Fruit fly (Drosophila melanogaster) whole organism, embryonic: ENCODE data around the gene CG43345.
A peak's percentile ranks its signal among the peaks of the same experiment; 100 is the strongest.

ENCODE experiments used
- Abd-B ChIP-seq: fragments of 200-800 bp; sonication (Bioruptor generic); optimal IDR thresholded peaks from 2 replicates; lab custom pipeline; 2018; ENCODE audit warnings: missing biosample characterization, mild to moderate bottlenecking, missing genetic modification characterization, moderate library complexity
- Atf6 ChIP-seq: fragments of 200-800 bp; sonication (Bioruptor generic); IDR thresholded peaks from 2 replicates; pipeline ENCODE4 v1.3.6; 2022; ENCODE audit warnings: missing biosample characterization, missing genetic modification characterization
- Bteb2 ChIP-seq: fragments of 200-800 bp; sonication (Bioruptor generic); optimal IDR thresholded peaks from 2 replicates; lab custom pipeline; 2016; ENCODE audit warnings: missing biosample characterization, missing genetic modification characterization
- CG10209 ChIP-seq: fragments of 200-800 bp; sonication (Bioruptor generic); optimal IDR thresholded peaks from 3 replicates; lab custom pipeline; 2017; ENCODE audit warnings: missing biosample characterization, mild to moderate bottlenecking, missing genetic modification characterization, missing genetic modification reagents
- CG10431 ChIP-seq: fragments of 200-800 bp; sonication (Bioruptor generic); optimal IDR thresholded peaks from 3 replicates; lab custom pipeline; 2018; ENCODE audit warnings: missing biosample characterization, mild to moderate bottlenecking, missing genetic modification characterization
- CG12744 ChIP-seq: fragments of 200-800 bp; sonication (Bioruptor generic); optimal IDR thresholded peaks from 2 replicates; lab custom pipeline; 2016; ENCODE audit warnings: missing biosample characterization, missing genetic modification characterization
- CG13287 ChIP-seq: fragments of 200-800 bp; sonication (Bioruptor generic); IDR thresholded peaks from 2 replicates; pipeline ENCODE4 v1.3.6; 2022; ENCODE audit warnings: missing biosample characterization, missing genetic modification characterization; ENCODE audit not compliant: partially characterized antibody
- CG13624 ChIP-seq: fragments of 200-800 bp; sonication (Bioruptor generic); optimal IDR thresholded peaks from 2 replicates; lab custom pipeline; 2016; ENCODE audit warnings: missing biosample characterization, missing genetic modification characterization
- CG14050 ChIP-seq: fragments of 200-800 bp; sonication (Bioruptor generic); IDR thresholded peaks from 3 replicates; pipeline ENCODE4 v1.3.6; 2022; ENCODE audit warnings: missing biosample characterization, missing genetic modification characterization
- CG16815 ChIP-seq: fragments of 200-800 bp; sonication (Bioruptor generic); optimal IDR thresholded peaks from 3 replicates; lab custom pipeline; 2017; ENCODE audit warnings: missing biosample characterization, mild to moderate bottlenecking, missing genetic modification characterization
- CG17328 ChIP-seq: fragments of 200-800 bp; sonication (Bioruptor generic); IDR thresholded peaks from 2 replicates; pipeline ENCODE4 v1.3.6; 2022; ENCODE audit warnings: missing biosample characterization, missing genetic modification characterization
- CG17385 ChIP-seq: fragments of 200-800 bp; sonication (Bioruptor generic); optimal IDR thresholded peaks from 3 replicates; lab custom pipeline; 2018; ENCODE audit warnings: missing biosample characterization, mild to moderate bottlenecking, missing genetic modification characterization
- CG1792 ChIP-seq: fragments of 200-800 bp; sonication (Bioruptor generic); optimal IDR thresholded peaks from 2 replicates; lab custom pipeline; 2016; ENCODE audit warnings: missing biosample characterization, missing genetic modification characterization
- CG18011 ChIP-seq: fragments of 200-800 bp; sonication (Bioruptor generic); optimal IDR thresholded peaks from 2 replicates; lab custom pipeline; 2017; ENCODE audit warnings: missing biosample characterization, missing genetic modification characterization, mild to moderate bottlenecking, moderate library complexity, missing genotype
- CG18599 ChIP-seq: fragments of 200-800 bp; sonication (Bioruptor generic); optimal IDR thresholded peaks from 3 replicates; lab custom pipeline; 2017; ENCODE audit warnings: missing biosample characterization, missing genetic modification characterization, mild to moderate bottlenecking, moderate library complexity, missing genetic modification reagents
- CG3163 ChIP-seq: fragments of 200-800 bp; sonication (Bioruptor generic); optimal IDR thresholded peaks from 3 replicates; lab custom pipeline; 2016; ENCODE audit warnings: missing biosample characterization, missing genetic modification characterization
- CG3407 ChIP-seq: fragments of 200-800 bp; sonication (Bioruptor generic); optimal IDR thresholded peaks from 2 replicates; lab custom pipeline; 2018; ENCODE audit warnings: missing biosample characterization, mild to moderate bottlenecking, missing genetic modification characterization
- CG34224 ChIP-seq: fragments of 200-800 bp; sonication (Bioruptor generic); IDR thresholded peaks from 3 replicates; pipeline ENCODE4 v1.3.6; 2022; ENCODE audit warnings: missing biosample characterization, missing genetic modification characterization; ENCODE audit not compliant: partially characterized antibody
- CG4282 ChIP-seq: fragments of 200-800 bp; sonication (Bioruptor generic); optimal IDR thresholded peaks from 2 replicates; lab custom pipeline; 2016; ENCODE audit warnings: missing biosample characterization, missing genetic modification characterization
- CG7839 ChIP-seq: fragments of 200-800 bp; sonication (Bioruptor generic); optimal IDR thresholded peaks from 3 replicates; lab custom pipeline; 2018; ENCODE audit warnings: missing biosample characterization, mild to moderate bottlenecking, missing genetic modification characterization, moderate library complexity
- CG8924 ChIP-seq: fragments of 200-800 bp; optimal IDR thresholded peaks from 3 replicates; lab custom pipeline; 2019; ENCODE audit warnings: missing biosample characterization, mild to moderate bottlenecking, missing genetic modification characterization, moderate library complexity
- CG9727 ChIP-seq: fragments of 200-800 bp; sonication (Bioruptor generic); optimal IDR thresholded peaks from 3 replicates; lab custom pipeline; 2017; ENCODE audit warnings: missing biosample characterization, mild to moderate bottlenecking, missing genetic modification characterization
- CTCF ChIP-seq: fragments of 200-800 bp; sonication (Bioruptor generic); optimal IDR thresholded peaks from 2 replicates; lab custom pipeline; 2017; ENCODE audit warnings: missing biosample characterization, mild to moderate bottlenecking, missing genetic modification characterization, moderate library complexity
- D19A ChIP-seq: fragments of 200-800 bp; optimal IDR thresholded peaks from 3 replicates; lab custom pipeline; 2019; ENCODE audit warnings: missing biosample characterization, mild to moderate bottlenecking, missing genetic modification characterization, moderate library complexity
- ERR ChIP-seq: fragments of 200-800 bp; sonication (Bioruptor generic); optimal IDR thresholded peaks from 2 replicates; lab custom pipeline; 2016; ENCODE audit warnings: missing biosample characterization, missing genetic modification characterization
- Elba2 ChIP-seq: fragments of 200-800 bp; sonication (Bioruptor generic); optimal IDR thresholded peaks from 3 replicates; lab custom pipeline; 2016; ENCODE audit warnings: missing biosample characterization, missing genetic modification characterization
- HHEX ChIP-seq: fragments of 200-800 bp; sonication (Bioruptor generic); optimal IDR thresholded peaks from 3 replicates; lab custom pipeline; 2017; ENCODE audit warnings: missing biosample characterization, mild to moderate bottlenecking, missing genetic modification characterization, missing genetic modification reagents
- MTF-1 ChIP-seq: fragments of 200-800 bp; sonication (Bioruptor generic); optimal IDR thresholded peaks from 2 replicates; lab custom pipeline; 2018; ENCODE audit warnings: missing biosample characterization, mild to moderate bottlenecking, missing genetic modification characterization, borderline replicate concordance
- Mad ChIP-seq: fragments of 200-800 bp; sonication (Bioruptor generic); optimal IDR thresholded peaks from 2 replicates; lab custom pipeline; 2016; ENCODE audit warnings: missing biosample characterization, missing genetic modification characterization
- Neu2 ChIP-seq: fragments of 200-800 bp; sonication (Bioruptor generic); optimal IDR thresholded peaks from 3 replicates; lab custom pipeline; 2016; ENCODE audit warnings: missing biosample characterization, missing genetic modification characterization, borderline replicate concordance
- Poxn ChIP-seq: fragments of 200-800 bp; sonication (Bioruptor generic); IDR thresholded peaks from 2 replicates; pipeline ENCODE4 v1.3.6; 2022; ENCODE audit warnings: missing biosample characterization, missing genetic modification characterization
- Six4 ChIP-seq: fragments of 200-800 bp; sonication (Bioruptor generic); optimal IDR thresholded peaks from 2 replicates; lab custom pipeline; 2016; ENCODE audit warnings: missing biosample characterization, missing genetic modification characterization
- Spps ChIP-seq: fragments of 200-800 bp; sonication (Bioruptor generic); optimal IDR thresholded peaks from 2 replicates; lab custom pipeline; 2018; ENCODE audit warnings: missing biosample characterization, mild to moderate bottlenecking, missing genetic modification characterization
- bowl ChIP-seq: fragments of 200-800 bp; sonication (Bioruptor generic); IDR thresholded peaks from 2 replicates; pipeline ENCODE4 v1.3.6; 2022; ENCODE audit warnings: missing biosample characterization, missing genetic modification characterization
- cwo ChIP-seq: fragments of 200-800 bp; sonication (Bioruptor generic); optimal IDR thresholded peaks from 3 replicates; lab custom pipeline; 2017; ENCODE audit warnings: missing biosample characterization, missing genetic modification characterization, mild to moderate bottlenecking, moderate library complexity, missing genetic modification reagents
- dimm ChIP-seq: fragments of 200-800 bp; sonication (Bioruptor generic); IDR thresholded peaks from 2 replicates; pipeline ENCODE4 v1.3.6; 2022; ENCODE audit warnings: missing biosample characterization, missing genetic modification characterization
- dpn ChIP-seq, 2 experiments: fragments of 200-800 bp; sonication (Bioruptor generic); optimal IDR thresholded peaks; 3 replicates each; lab custom pipeline; 2016; ENCODE audit warnings: missing biosample characterization in 2 of 2, missing genetic modification characterization in 2 of 2
- ems ChIP-seq: fragments of 200-800 bp; sonication (Bioruptor generic); optimal IDR thresholded peaks from 3 replicates; lab custom pipeline; 2016; ENCODE audit warnings: missing biosample characterization, missing genetic modification characterization
- fd102C ChIP-seq: fragments of 200-800 bp; sonication (Bioruptor generic); optimal IDR thresholded peaks from 2 replicates; lab custom pipeline; 2018; ENCODE audit warnings: missing biosample characterization, mild to moderate bottlenecking, missing genetic modification characterization, moderate library complexity
- hkb ChIP-seq, 2 experiments: fragments of 200-800 bp in 1 of 2; fragments of >200 bp in 1 of 2; sonication (Bioruptor generic) in 1 of 2; IDR thresholded peaks in 1 of 2; optimal IDR thresholded peaks in 1 of 2; 2 replicates each; pipeline versions ENCODE4 v1.3.6 to Lab custom; 2017 to 2022; ENCODE audit warnings: missing biosample characterization in 1 of 2, missing genetic modification characterization in 1 of 2
- kah ChIP-seq: fragments of 200-800 bp; sonication (Bioruptor generic); optimal IDR thresholded peaks from 2 replicates; lab custom pipeline; 2018; ENCODE audit warnings: missing biosample characterization, mild to moderate bottlenecking, missing genetic modification characterization
- ro ChIP-seq: fragments of 200-800 bp; sonication (Bioruptor generic); IDR thresholded peaks from 2 replicates; pipeline ENCODE4 v1.3.6; 2022; ENCODE audit warnings: missing biosample characterization, missing genetic modification characterization
- row ChIP-seq: fragments of 200-800 bp; sonication (Bioruptor generic); IDR thresholded peaks from 3 replicates; pipeline ENCODE4 v1.3.6; 2022; ENCODE audit warnings: missing biosample characterization, missing genetic modification characterization
- sens-2 ChIP-seq: fragments of 200-800 bp; sonication (Bioruptor generic); IDR thresholded peaks from 2 replicates; pipeline ENCODE4 v1.3.6; 2022; ENCODE audit warnings: missing biosample characterization, missing genetic modification characterization
- so ChIP-seq: fragments of 200-800 bp; sonication (Bioruptor generic); IDR thresholded peaks from 3 replicates; pipeline ENCODE4 v1.3.6; 2022; ENCODE audit warnings: missing biosample characterization, missing genetic modification characterization
- sr ChIP-seq: fragments of 200-800 bp; sonication (Bioruptor generic); IDR thresholded peaks from 3 replicates; pipeline ENCODE4 v1.3.6; 2022; ENCODE audit warnings: missing biosample characterization, missing genetic modification characterization
- stc ChIP-seq: fragments of 200-800 bp; sonication (Bioruptor generic); IDR thresholded peaks from 2 replicates; pipeline ENCODE4 v1.3.6; 2022; ENCODE audit warnings: missing biosample characterization, missing genetic modification characterization
- tna ChIP-seq: fragments of 200-800 bp; sonication (Bioruptor generic); IDR thresholded peaks from 2 replicates; pipeline ENCODE4 v1.3.6; 2022; ENCODE audit warnings: missing biosample characterization, missing genetic modification characterization; ENCODE audit not compliant: partially characterized antibody
- unpg ChIP-seq: fragments of 200-800 bp; sonication (Bioruptor generic); optimal IDR thresholded peaks from 3 replicates; lab custom pipeline; 2018; ENCODE audit warnings: missing biosample characterization, mild to moderate bottlenecking, missing genetic modification characterization, moderate library complexity
- vvl ChIP-seq: fragments of 200-800 bp; sonication (Bioruptor generic); IDR thresholded peaks from 2 replicates; pipeline ENCODE4 v1.3.6; 2022; ENCODE audit warnings: missing biosample characterization, missing genetic modification characterization

The CG43345 gene

dm6 chr2L:21214961-21215362 is 46.6 kb upstream of the CG43345 start (continued):
- TF ChIP-seq hkb (optimal IDR thresholded peaks at IDR 0.05; lab: Kevin White, UChicago) (no peak), hkb (GFP tag; IDR thresholded peaks at IDR 0.05; lab: Robert Waterston, UW) (peak; percentile 43), CG13287 (GFP tag; lab: Robert Waterston, UW) (peak; percentile 44; the same call in 1 of the 2 replicates), bowl (GFP tag; lab: Robert Waterston, UW) (peak; percentile 15; the same call in 1 of the 2 replicates), MTF-1 (GFP tag; lab: Kevin White, UChicago) (peak; percentile 49), CG4282 (peak; percentile 24), cwo (GFP tag; lab: Kevin White, UChicago) (no peak), row (GFP tag; lab: Robert Waterston, UW) (0 out of 3 replicates have a peak, but pooled peaks have one; percentile 10), CG1792 (GFP tag; lab: Kevin White, UChicago) (peak; percentile 16), Elba2 (peak; percentile 37), fd102C (GFP tag; lab: Kevin White, UChicago) (peak; percentile 32), CG18599 (GFP tag; lab: Kevin White, UChicago) (peak; percentile 47), Bteb2 (GFP tag; lab: Kevin White, UChicago) (peak; percentile 0), ems (GFP tag; lab: Kevin White, UChicago) (peak; percentile 48), CG10431 (GFP tag; lab: Kevin White, UChicago) (peak; percentile 22), dimm (GFP tag; lab: Robert Waterston, UW) (no peak), Atf6 (GFP tag; lab: Robert Waterston, UW) (peak; percentile 27), CG10209 (GFP tag; lab: Kevin White, UChicago) (peak; percentile 53), CG17328 (peak; percentile 57), CTCF (no peak), CG3163 (GFP tag; lab: Kevin White, UChicago) (peak; percentile 9), CG3407 (GFP tag; lab: Kevin White, UChicago) (peak; percentile 31), vvl (GFP tag; lab: Robert Waterston, UW) (peak; percentile 51; the same call in 1 of the 2 replicates), Mad (peak; percentile 49), dpn (GFP tag; optimal IDR thresholded peaks at IDR 0.05; lab: Kevin White, UChicago) (peak in 1 of 2 experiments; percentile 63), CG9727 (GFP tag; lab: Kevin White, UChicago) (peak; percentile 5), CG16815 (GFP tag; lab: Kevin White, UChicago) (peak; percentile 5), CG18011 (no peak), CG7839 (tag; lab: Kevin White, UChicago) (peak; percentile 50), CG34224 (GFP tag; lab: Robert Waterston, UW) (0 out of 3 replicates have a peak, but pooled peaks have one; percentile 37), so (0 out of 3 replicates have a peak, but pooled peaks have one; percentile 33), HHEX (GFP tag; lab: Kevin White, UChicago) (peak; percentile 35), Neu2 (GFP tag; lab: Kevin White, UChicago) (peak; percentile 2), stc (peak; percentile 50; the same call in 1 of the 2 replicates), unpg (GFP tag; lab: Kevin White, UChicago) (no peak), Abd-B (no peak), CG17385 (peak; percentile 32), CG8924 (peak; percentile 39), sr (GFP tag; lab: Robert Waterston, UW) (no peak), CG14050 (GFP tag; lab: Robert Waterston, UW) (0 out of 3 replicates have a peak, but pooled peaks have one; percentile 12), D19A (tag; lab: Kevin White, UChicago) (peak; percentile 29), Six4 (GFP tag; lab: Kevin White, UChicago) (no peak), ERR (GFP tag; lab: Kevin White, UChicago) (peak; percentile 24), CG12744 (peak; percentile 10), Spps (tag; lab: Kevin White, UChicago) (no peak), sens-2 (GFP tag; lab: Robert Waterston, UW) (no peak), kah (GFP tag; lab: Kevin White, UChicago) (no peak), CG13624 (GFP tag; lab: Kevin White, UChicago) (peak; percentile 22), tna (GFP tag; lab: Robert Waterston, UW) (0 out of 2 replicates have a peak, but pooled peaks have one; percentile 45), Poxn (GFP tag; lab: Robert Waterston, UW) (no peak), ro (0 out of 2 replicates have a peak, but pooled peaks have one; percentile 25)
